Worm (Caenorhabditis elegans) whole organism, late embryonic: ENCODE results near the gene ssp-35.

Experiments used
- K02D7.2 ChIP-seq: sonication (generic microtip); optimal IDR thresholded peaks from 2 replicates; lab custom pipeline; 2017; ENCODE audit warnings: mild to moderate bottlenecking, missing genetic modification characterization, missing compliant biosample characterization
- Y22D7AL.16 ChIP-seq: sonication (generic microtip); optimal IDR thresholded peaks from 2 replicates; lab custom pipeline; 2016; ENCODE audit warnings: missing genetic modification characterization, missing compliant biosample characterization
- ceh-19 ChIP-seq: fragments of 200-800 bp; sonication (Bioruptor generic); optimal IDR thresholded peaks from 2 replicates; lab custom pipeline; 2018; ENCODE audit warnings: mild to moderate bottlenecking, missing genetic modification characterization, missing compliant biosample characterization
- ceh-22 ChIP-seq: sonication (generic microtip); optimal IDR thresholded peaks from 2 replicates; lab custom pipeline; 2017; ENCODE audit warnings: missing biosample characterization, missing genetic modification characterization
- ceh-30 ChIP-seq: fragments of 150-350 bp; optimal IDR thresholded peaks from 2 replicates; lab custom pipeline; 2014; ENCODE audit warnings: missing biosample characterization, missing genetic modification characterization
- ceh-31 ChIP-seq: sonication (generic microtip); optimal IDR thresholded peaks from 2 replicates; lab custom pipeline; 2016; ENCODE audit warnings: missing genetic modification characterization, missing compliant biosample characterization
- ceh-34 ChIP-seq: sonication (generic microtip); optimal IDR thresholded peaks from 2 replicates; lab custom pipeline; 2016; ENCODE audit warnings: mild to moderate bottlenecking, missing genetic modification characterization, missing compliant biosample characterization
- ceh-48 ChIP-seq: sonication (generic microtip); optimal IDR thresholded peaks from 2 replicates; lab custom pipeline; 2016; ENCODE audit warnings: missing genetic modification characterization, inconsistent platforms, missing compliant biosample characterization
- elt-4 ChIP-seq: sonication (generic microtip); optimal IDR thresholded peaks from 2 replicates; lab custom pipeline; 2016; ENCODE audit warnings: missing genetic modification characterization, missing compliant biosample characterization
- eyg-1 ChIP-seq: sonication (generic microtip); optimal IDR thresholded peaks from 2 replicates; lab custom pipeline; 2016; ENCODE audit warnings: missing genotype, missing genetic modification characterization, missing compliant biosample characterization
- fax-1 ChIP-seq: sonication (generic microtip); optimal IDR thresholded peaks from 2 replicates; lab custom pipeline; 2016; ENCODE audit warnings: missing genotype, missing genetic modification characterization, missing compliant biosample characterization
- fkh-10 ChIP-seq: fragments of 150-350 bp; optimal IDR thresholded peaks from 2 replicates; lab custom pipeline; 2014; ENCODE audit warnings: missing biosample characterization, missing genetic modification reagents, missing genetic modification characterization
- gmeb-2 ChIP-seq: sonication (generic microtip); optimal IDR thresholded peaks from 2 replicates; lab custom pipeline; 2016; ENCODE audit warnings: missing genetic modification characterization, inconsistent platforms, missing compliant biosample characterization
- hlh-30 ChIP-seq: sonication (generic microtip); optimal IDR thresholded peaks from 2 replicates; lab custom pipeline; 2017; ENCODE audit warnings: antibody characterized with exemption, missing genetic modification characterization, missing compliant biosample characterization; ENCODE audit not compliant: insufficient read depth
- hlh-6 ChIP-seq: sonication (generic microtip); optimal IDR thresholded peaks from 2 replicates; lab custom pipeline; 2016; ENCODE audit warnings: missing genotype, missing genetic modification characterization, missing compliant biosample characterization
- lin-11 ChIP-seq: fragments of 200-800 bp; sonication (Bioruptor generic); optimal IDR thresholded peaks from 2 replicates; lab custom pipeline; 2018; ENCODE audit warnings: mild to moderate bottlenecking, missing genetic modification characterization, missing compliant biosample characterization
- mec-3 ChIP-seq: sonication (generic microtip); optimal IDR thresholded peaks from 2 replicates; lab custom pipeline; 2016; ENCODE audit warnings: borderline replicate concordance, missing genetic modification characterization, missing compliant biosample characterization
- nhr-11 ChIP-seq: fragments of 150-350 bp; optimal IDR thresholded peaks from 2 replicates; lab custom pipeline; 2014; ENCODE audit warnings: missing biosample characterization, missing genetic modification characterization
- npax-4 ChIP-seq: sonication (generic microtip); optimal IDR thresholded peaks from 2 replicates; lab custom pipeline; 2016; ENCODE audit warnings: missing genetic modification characterization, missing compliant biosample characterization
- pag-3 ChIP-seq: sonication (generic microtip); optimal IDR thresholded peaks from 2 replicates; lab custom pipeline; 2016; ENCODE audit warnings: missing compliant biosample characterization, missing genetic modification characterization, borderline replicate concordance
- pat-9 ChIP-seq: fragments of 200-800 bp; sonication (Bioruptor generic); optimal IDR thresholded peaks from 2 replicates; lab custom pipeline; 2018; ENCODE audit warnings: mild to moderate bottlenecking, missing genetic modification characterization, moderate library complexity, missing compliant biosample characterization
- pha-4 ChIP-seq: fragments of 150-350 bp; optimal IDR thresholded peaks from 2 replicates; lab custom pipeline; 2018; ENCODE audit warnings: missing biosample characterization, missing genetic modification reagents, missing genetic modification characterization
- pqm-1 ChIP-seq: sonication (generic microtip); optimal IDR thresholded peaks from 2 replicates; lab custom pipeline; 2016; ENCODE audit warnings: missing genetic modification characterization, missing compliant biosample characterization
- ref-2 ChIP-seq: sonication (generic microtip); optimal IDR thresholded peaks from 2 replicates; lab custom pipeline; 2016; ENCODE audit warnings: missing genetic modification characterization, missing compliant biosample characterization
- sdc-2 ChIP-seq: sonication (generic microtip); optimal IDR thresholded peaks from 2 replicates; lab custom pipeline; 2016; ENCODE audit warnings: missing genotype, missing genetic modification characterization, missing compliant biosample characterization
- syd-9 ChIP-seq: sonication (generic microtip); optimal IDR thresholded peaks from 2 replicates; lab custom pipeline; 2016; ENCODE audit warnings: mild to moderate bottlenecking, missing genetic modification characterization, moderate library complexity, missing compliant biosample characterization
- tbx-2 ChIP-seq: sonication (generic microtip); optimal IDR thresholded peaks from 2 replicates; lab custom pipeline; 2016; ENCODE audit warnings: missing genetic modification characterization, missing compliant biosample characterization
- tbx-7 ChIP-seq: sonication (generic microtip); optimal IDR thresholded peaks from 2 replicates; lab custom pipeline; 2016; ENCODE audit warnings: missing genotype, missing genetic modification characterization, missing compliant biosample characterization
- ttx-3 ChIP-seq: sonication (generic microtip); optimal IDR thresholded peaks from 2 replicates; lab custom pipeline; 2016; ENCODE audit warnings: missing genetic modification reagents, missing genetic modification characterization, missing compliant biosample characterization
- unc-3 ChIP-seq, 2 experiments: fragments of 200-800 bp in 1 of 2; sonication (Bioruptor generic) in 1 of 2; sonication (generic microtip) in 1 of 2; conservative IDR thresholded peaks in 1 of 2; optimal IDR thresholded peaks in 1 of 2; 2 replicates each; pipeline versions ENCODE4 v1.3.6 to Lab custom; 2016 to 2022; ENCODE audit warnings: missing compliant biosample characterization in 2 of 2, missing genetic modification characterization in 2 of 2, missing genetic modification reagents in 1 of 2
- unc-42 ChIP-seq: sonication (generic microtip); optimal IDR thresholded peaks from 2 replicates; lab custom pipeline; 2016; ENCODE audit warnings: missing genotype, missing genetic modification characterization, missing compliant biosample characterization
- unc-55 ChIP-seq: sonication (generic microtip); optimal IDR thresholded peaks from 2 replicates; lab custom pipeline; 2017; ENCODE audit warnings: missing biosample characterization, missing genetic modification reagents, missing genetic modification characterization
- zip-5 ChIP-seq: sonication (generic microtip); optimal IDR thresholded peaks from 2 replicates; lab custom pipeline; 2016; ENCODE audit warnings: missing genetic modification characterization, missing compliant biosample characterization

ssp-35 gene

ce11 chrV:12283187-12283586 is 19.6 kb upstream of the ssp-35 start, which contains the start of gene F55C5.10:
Gene F55C5.10 (plus strand): TSS chrV:12283487.
- TF ChIP-seq fax-1 (tag; lab: Kevin White, UChicago) (no peak), pag-3 (no peak), eyg-1 (no peak), pha-4 (tag; lab: Kevin White, UChicago) (no peak), hlh-30 (no peak), pat-9 (tag; lab: Kevin White, UChicago) (no peak), ttx-3 (tag; lab: Kevin White, UChicago) (no peak), pqm-1 (tag; lab: Kevin White, UChicago) (no peak), hlh-6 (no peak), unc-55 (GFP tag; lab: Kevin White, UChicago) (no peak), ceh-34 (no peak), ref-2 (no peak), tbx-7 (tag; lab: Kevin White, UChicago) (no peak), gmeb-2 (tag; lab: Kevin White, UChicago) (no peak), nhr-11 (tag; lab: Kevin White, UChicago) (no peak), Y22D7AL.16 (tag; lab: Kevin White, UChicago) (no peak), syd-9 (tag; lab: Kevin White, UChicago) (no peak)
- TF ChIP-seq, all 69 proteins: peak for 0

DNA sequence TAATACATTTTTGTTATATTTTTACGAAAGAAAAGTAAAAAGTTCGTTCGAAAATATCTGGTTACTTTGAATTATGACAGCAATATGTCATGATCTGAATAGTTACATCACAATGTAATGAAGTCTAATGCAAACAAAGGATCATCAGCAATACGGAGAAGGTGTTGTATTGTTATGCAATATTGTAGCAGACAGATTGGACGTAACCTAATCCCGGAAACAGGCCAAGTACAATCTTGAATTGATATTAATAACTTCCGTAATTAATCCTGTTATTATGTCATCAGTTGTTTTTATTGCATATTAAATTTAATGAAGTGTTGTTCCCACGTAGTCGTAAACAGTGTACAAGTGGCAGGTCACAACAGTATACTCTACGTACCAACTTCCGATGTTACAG is 17.9 kb upstream of the ssp-35 start:
- TF ChIP-seq ceh-22 (tag; lab: Kevin White, UChicago), result no peak
- TF ChIP-seq npax-4 (tag; lab: Kevin White, UChicago), result no peak
- TF ChIP-seq unc-42 (tag; lab: Kevin White, UChicago), result no peak
- TF ChIP-seq mec-3, result no peak
- TF ChIP-seq pat-9 (tag; lab: Kevin White, UChicago), result no peak
- no peak for TF ChIP-seq ceh-48 (tag; lab: Kevin White, UChicago)

ce11 chrV:12276946-12277345 is 13.3 kb upstream of the ssp-35 start, which contains the start of gene bnc-1:
Gene bnc-1 (minus strand): TSS chrV:12277046.
- TF ChIP-seq unc-55 (GFP tag; lab: Kevin White, UChicago) (no peak), lin-11 (no peak), tbx-7 (tag; lab: Kevin White, UChicago) (no peak), ceh-19 (GFP tag; lab: Kevin White, UChicago) (no peak), sdc-2 (tag; lab: Kevin White, UChicago) (no peak), hlh-30 (no peak), unc-42 (tag; lab: Kevin White, UChicago) (no peak), tbx-2 (no peak)
- TF ChIP-seq, all 69 proteins: peak for 0

ce11 chrV:12275714-12276113 is 12.1 kb upstream of the ssp-35 start:
- TF ChIP-seq elt-4 (tag; lab: Kevin White, UChicago) (no peak), ceh-30 (tag; lab: Kevin White, UChicago) (no peak), zip-5 (tag; lab: Kevin White, UChicago) (no peak), K02D7.2 (tag; lab: Kevin White, UChicago) (no peak), hlh-30 (no peak), fkh-10 (no peak), ceh-31 (tag; lab: Kevin White, UChicago) (no peak)

DNA sequence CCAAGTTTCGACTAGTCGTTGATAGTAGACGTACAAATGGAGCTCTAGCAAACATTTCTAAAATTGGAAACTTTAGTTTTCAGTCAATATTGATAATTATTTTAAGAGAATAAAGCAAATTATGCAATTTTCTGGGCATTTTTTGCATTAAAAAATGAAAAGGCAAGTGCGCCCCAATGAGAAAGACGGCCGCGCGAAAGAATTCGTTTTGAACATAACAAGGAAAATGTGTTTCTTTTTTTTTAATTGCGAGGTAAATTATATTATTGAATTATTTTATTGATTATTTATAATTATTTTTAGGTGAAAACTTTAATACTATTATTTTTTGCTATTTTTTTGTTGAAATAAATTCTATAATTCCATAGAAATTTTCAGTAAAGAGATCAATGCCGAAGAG is 7.9 kb upstream of the ssp-35 start, which contains the start of the genes tsfm-1 and capg-2:
tsfm-1 (minus strand) TSS at position 57 of the 400 bp plus-strand sequence.
capg-2 (plus strand) TSS at position 379 of the 400 bp plus-strand sequence.
- TF ChIP-seq unc-3 (GFP tag; conservative IDR thresholded peaks at IDR 0.05; lab: Robert Waterston, UW), result no peak
- TF ChIP-seq unc-3 (tag; optimal IDR thresholded peaks at IDR 0.05; lab: Kevin White, UChicago), result no peak
- TF ChIP-seq pha-4 (tag; lab: Kevin White, UChicago), result no peak
- TF ChIP-seq ceh-31 (tag; lab: Kevin White, UChicago), result no peak
- TF ChIP-seq, all 69 proteins: peak for 0
